Worm (Caenorhabditis elegans) whole organism, L2 larva: Measurements from ENCODE around the gene EEED8.12.

Source experiments
- C34F6.9 ChIP-seq: fragments of 150-350 bp; optimal IDR thresholded peaks from 2 replicates; lab custom pipeline; 2014; ENCODE audit warnings: missing biosample characterization, missing genetic modification characterization
- F13H6.1 ChIP-seq: sonication (generic microtip); optimal IDR thresholded peaks from 2 replicates; lab custom pipeline; 2016; ENCODE audit warnings: missing genetic modification characterization, missing compliant biosample characterization
- alr-1 ChIP-seq: fragments of 150-350 bp; optimal IDR thresholded peaks from 2 replicates; lab custom pipeline; 2014; ENCODE audit warnings: missing biosample characterization, missing genetic modification characterization
- ama-1 ChIP-seq: fragments of 150-350 bp; optimal IDR thresholded peaks from 2 replicates; lab custom pipeline; 2018; ENCODE audit warnings: inconsistent platforms
- blmp-1 ChIP-seq: sonication (generic microtip); optimal IDR thresholded peaks from 2 replicates; lab custom pipeline; 2017; ENCODE audit warnings: missing genetic modification characterization, mild to moderate bottlenecking, missing compliant biosample characterization, antibody characterized with exemption, moderate library complexity; ENCODE audit not compliant: insufficient read depth
- ceh-16 ChIP-seq: fragments of 150-350 bp; optimal IDR thresholded peaks from 2 replicates; lab custom pipeline; 2014; ENCODE audit warnings: missing biosample characterization, missing genetic modification characterization
- ceh-82 ChIP-seq: fragments of 150-350 bp; optimal IDR thresholded peaks from 2 replicates; lab custom pipeline; 2014; ENCODE audit warnings: missing biosample characterization, missing genetic modification characterization
- crh-2 ChIP-seq: sonication (generic microtip); optimal IDR thresholded peaks from 2 replicates; lab custom pipeline; 2017; ENCODE audit warnings: missing biosample characterization, missing genetic modification characterization
- dmd-4 ChIP-seq: sonication (generic microtip); optimal IDR thresholded peaks from 2 replicates; lab custom pipeline; 2017; ENCODE audit warnings: missing biosample characterization, missing genetic modification characterization
- egl-27 ChIP-seq: sonication (generic microtip); optimal IDR thresholded peaks from 3 replicates; lab custom pipeline; 2017; ENCODE audit warnings: missing biosample characterization, missing genetic modification reagents, missing genetic modification characterization
- elt-1 ChIP-seq: fragments of 150-350 bp; optimal IDR thresholded peaks from 2 replicates; lab custom pipeline; 2014; ENCODE audit warnings: missing biosample characterization, missing genetic modification characterization
- fos-1 ChIP-seq: fragments of 150-350 bp; optimal IDR thresholded peaks from 2 replicates; lab custom pipeline; 2014; ENCODE audit warnings: missing biosample characterization, missing genetic modification characterization
- gmeb-1 ChIP-seq: fragments of 150-350 bp; optimal IDR thresholded peaks from 2 replicates; lab custom pipeline; 2014; ENCODE audit warnings: missing biosample characterization, missing genetic modification characterization
- lin-11 ChIP-seq: fragments of 150-350 bp; sonication (generic microtip); optimal IDR thresholded peaks from 2 replicates; lab custom pipeline; 2014; ENCODE audit warnings: missing biosample characterization, missing genetic modification characterization, inconsistent platforms, mixed read lengths
- lin-13 ChIP-seq: fragments of 150-350 bp; optimal IDR thresholded peaks from 2 replicates; lab custom pipeline; 2014; ENCODE audit warnings: missing biosample characterization, missing genetic modification reagents, missing genetic modification characterization
- lin-39 ChIP-seq: fragments of 150-350 bp; optimal IDR thresholded peaks from 2 replicates; lab custom pipeline; 2014; ENCODE audit warnings: missing biosample characterization, missing genetic modification reagents, missing genetic modification characterization
- lsy-2 ChIP-seq, 2 experiments: fragments of 150-350 bp in 1 of 2; sonication (generic microtip) in 1 of 2; optimal IDR thresholded peaks; 2 replicates each; lab custom pipeline; 2014 to 2017; ENCODE audit warnings: missing biosample characterization in 2 of 2, missing genetic modification characterization in 2 of 2
- mab-5 ChIP-seq: fragments of 150-350 bp; optimal IDR thresholded peaks from 2 replicates; lab custom pipeline; 2014; ENCODE audit warnings: missing biosample characterization, missing genetic modification characterization
- nhr-10 ChIP-seq: sonication (generic microtip); optimal IDR thresholded peaks from 2 replicates; lab custom pipeline; 2017; ENCODE audit warnings: missing biosample characterization, missing genetic modification characterization
- nhr-11 ChIP-seq: fragments of 150-350 bp; optimal IDR thresholded peaks from 2 replicates; lab custom pipeline; 2014; ENCODE audit warnings: missing biosample characterization, missing genetic modification characterization
- nhr-12 ChIP-seq: fragments of 150-350 bp; optimal IDR thresholded peaks from 2 replicates; lab custom pipeline; 2014; ENCODE audit warnings: missing biosample characterization, missing genetic modification characterization
- nhr-129 ChIP-seq: fragments of 150-350 bp; optimal IDR thresholded peaks from 2 replicates; lab custom pipeline; 2014; ENCODE audit warnings: missing biosample characterization, missing genetic modification characterization
- nhr-21 ChIP-seq: fragments of 150-350 bp; optimal IDR thresholded peaks from 2 replicates; lab custom pipeline; 2014; ENCODE audit warnings: missing biosample characterization, missing genetic modification characterization
- nhr-23 ChIP-seq: fragments of 150-350 bp; optimal IDR thresholded peaks from 2 replicates; lab custom pipeline; 2014; ENCODE audit warnings: missing biosample characterization, missing genetic modification reagents, missing genetic modification characterization
- nhr-237 ChIP-seq: fragments of 150-350 bp; optimal IDR thresholded peaks from 2 replicates; lab custom pipeline; 2014; ENCODE audit warnings: missing biosample characterization, missing genetic modification characterization
- nhr-25 ChIP-seq: fragments of 150-350 bp; sonication (generic microtip); optimal IDR thresholded peaks from 3 replicates; lab custom pipeline; 2014; ENCODE audit warnings: missing biosample characterization, missing genetic modification characterization
- nhr-6 ChIP-seq: fragments of 150-350 bp; optimal IDR thresholded peaks from 2 replicates; lab custom pipeline; 2014; ENCODE audit warnings: missing biosample characterization, missing genetic modification characterization
- nhr-77 ChIP-seq: fragments of 150-350 bp; optimal IDR thresholded peaks from 2 replicates; lab custom pipeline; 2014; ENCODE audit warnings: missing biosample characterization, missing genetic modification characterization
- sem-4 ChIP-seq: fragments of 150-350 bp; optimal IDR thresholded peaks from 2 replicates; lab custom pipeline; 2014; ENCODE audit warnings: missing biosample characterization, missing genetic modification reagents, missing genetic modification characterization
- skn-1 ChIP-seq: sonication (generic microtip); optimal IDR thresholded peaks from 2 replicates; lab custom pipeline; 2017; ENCODE audit warnings: missing biosample characterization, missing genetic modification characterization
- sma-9 ChIP-seq, 2 experiments: fragments of 150-350 bp in 1 of 2; sonication (generic microtip) in 1 of 2; optimal IDR thresholded peaks; 2 replicates each; lab custom pipeline; 2014 to 2016; ENCODE audit warnings: missing genetic modification characterization in 2 of 2, mild to moderate bottlenecking in 1 of 2, missing biosample characterization in 1 of 2, missing compliant biosample characterization in 1 of 2, missing genetic modification reagents in 1 of 2, moderate library complexity in 1 of 2
- snpc-4 ChIP-seq: fragments of 150-350 bp; optimal IDR thresholded peaks from 2 replicates; lab custom pipeline; 2014; ENCODE audit warnings: missing biosample characterization, missing genetic modification characterization
- unc-39 ChIP-seq: fragments of 150-350 bp; optimal IDR thresholded peaks from 2 replicates; lab custom pipeline; 2014; ENCODE audit warnings: missing biosample characterization, missing genetic modification characterization
- unc-55 ChIP-seq: fragments of 150-350 bp; sonication (generic microtip); optimal IDR thresholded peaks from 3 replicates; lab custom pipeline; 2014; ENCODE audit warnings: missing biosample characterization, missing genetic modification reagents, missing genetic modification characterization
- zag-1 ChIP-seq: fragments of 150-350 bp; optimal IDR thresholded peaks from 2 replicates; lab custom pipeline; 2014; ENCODE audit warnings: missing biosample characterization, missing genetic modification characterization
- ztf-4 ChIP-seq: fragments of 150-350 bp; optimal IDR thresholded peaks from 2 replicates; lab custom pipeline; 2014; ENCODE audit warnings: missing biosample characterization, missing genetic modification characterization

EEED8.12 gene

DNA sequence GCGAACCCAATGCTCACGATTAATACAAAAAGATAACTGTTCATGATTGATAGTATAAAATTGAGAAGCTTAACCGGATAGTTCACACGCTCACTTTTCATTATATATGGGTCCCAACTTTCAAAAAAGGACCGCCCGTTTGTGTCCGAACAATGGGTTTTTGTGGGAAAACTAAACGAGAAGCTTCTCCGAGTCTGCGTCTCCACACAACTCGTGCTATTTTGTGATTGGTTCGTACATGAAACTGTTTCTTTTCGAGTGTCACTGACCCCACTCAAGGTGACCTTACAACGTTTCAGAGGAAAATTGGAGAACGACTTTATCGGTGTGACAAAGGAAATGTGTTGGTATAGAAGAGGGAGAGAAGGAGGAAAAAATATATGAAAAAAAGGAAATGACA is 28.0 kb upstream of the EEED8.12 start, which contains the start of gene dct-5:
Gene dct-5, minus strand, starts transcription at position 101 of the 400 bp plus-strand sequence.
- TF ChIP-seq alr-1, result no peak
- TF ChIP-seq lin-39, result no peak
- no peak for TF ChIP-seq unc-39
- no peak for TF ChIP-seq nhr-77
- TF ChIP-seq crh-2, result no peak
- no peak for TF ChIP-seq nhr-21
- TF ChIP-seq lsy-2 (tag; optimal IDR thresholded peaks at IDR 0.05; lab: Kevin White, UChicago), result no peak
- TF ChIP-seq mab-5, result no peak
- TF ChIP-seq egl-27, result no peak
- TF ChIP-seq ama-1 (lab: Kevin White, UChicago), result no peak
- no peak for TF ChIP-seq nhr-23 (tag; lab: Kevin White, UChicago)

DNA sequence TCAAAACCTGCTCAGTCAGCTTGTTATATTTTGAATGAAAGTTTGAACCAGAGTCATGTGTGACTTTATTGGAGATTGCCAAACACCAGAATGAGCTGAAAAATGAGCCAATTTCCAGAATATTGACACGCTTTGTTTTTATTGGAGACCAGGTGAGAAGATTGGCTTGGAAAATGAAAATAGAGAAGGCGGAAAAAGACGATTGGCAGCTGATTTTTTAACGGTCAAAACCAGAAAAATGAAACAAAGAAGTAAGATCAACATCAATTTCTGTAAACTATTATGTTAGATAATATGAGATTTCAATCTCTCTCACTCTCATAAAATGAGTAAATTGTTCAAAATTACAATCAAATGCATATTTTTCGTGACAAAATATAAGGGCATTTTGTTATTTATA is 24.2 kb upstream of the EEED8.12 start, which contains the start of gene srx-114:
Gene srx-114, minus strand, starts transcription at position 101 of the 400 bp plus-strand sequence.
- no peak for TF ChIP-seq sem-4 (tag; lab: Kevin White, UChicago)
- no peak for TF ChIP-seq ztf-4
- TF ChIP-seq ama-1 (lab: Kevin White, UChicago), result no peak
- no peak for TF ChIP-seq lin-13 (GFP tag; lab: Kevin White, UChicago)
- TF ChIP-seq gmeb-1 (tag; lab: Kevin White, UChicago), result no peak
- no peak for TF ChIP-seq unc-55 (GFP tag; lab: Kevin White, UChicago)
- TF ChIP-seq lin-39, result no peak
- TF ChIP-seq lin-11 (tag; lab: Kevin White, UChicago), result no peak
- no peak for TF ChIP-seq mab-5
- no peak for TF ChIP-seq nhr-11 (tag; lab: Kevin White, UChicago)
- TF ChIP-seq nhr-12 (tag; lab: Kevin White, UChicago), result no peak
- TF ChIP-seq ceh-16 (tag; lab: Kevin White, UChicago), result no peak
- TF ChIP-seq nhr-6 (tag; lab: Kevin White, UChicago), result no peak
- TF ChIP-seq skn-1 (tag; lab: Kevin White, UChicago), result no peak
- no peak for TF ChIP-seq unc-39
- no peak for TF ChIP-seq nhr-25 (tag; lab: Kevin White, UChicago)
- TF ChIP-seq alr-1, result no peak
- TF ChIP-seq snpc-4 (tag; lab: Kevin White, UChicago), result no peak
- TF ChIP-seq egl-27, result no peak

DNA sequence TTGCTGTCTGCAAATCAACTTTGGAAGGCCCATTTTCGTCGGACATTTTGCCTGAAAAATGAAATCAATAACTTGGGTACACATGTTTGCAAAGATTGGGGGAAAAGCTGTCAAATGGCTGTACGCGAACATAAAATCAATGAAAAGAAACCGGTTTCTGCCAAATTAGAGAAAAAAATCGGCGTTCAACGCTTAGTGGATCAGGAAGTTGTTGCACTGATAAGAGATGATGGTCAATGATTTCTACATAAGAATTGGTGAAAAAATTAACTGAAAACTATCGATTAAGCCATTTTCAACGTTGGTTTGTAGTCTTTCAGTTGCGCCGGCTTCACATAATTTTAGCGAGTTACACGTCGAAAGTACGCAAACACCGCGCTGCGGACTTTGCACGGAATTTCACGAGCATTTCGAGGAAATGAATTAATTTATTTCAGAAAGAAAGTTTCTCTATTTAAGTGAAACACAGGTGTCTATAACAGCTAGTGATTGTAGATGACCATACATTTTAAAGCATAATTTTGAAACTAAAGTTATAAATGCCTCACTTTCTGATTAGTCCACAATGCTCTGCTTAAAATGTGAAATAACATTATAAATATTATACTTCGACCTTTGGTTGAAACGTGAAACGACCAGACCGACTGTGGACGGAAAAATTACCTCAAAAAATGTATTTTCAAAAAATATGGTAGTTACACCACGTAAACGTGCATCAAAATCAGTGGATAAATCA is 20.9 kb upstream of the EEED8.12 start, which contains the start of the genes F07F6.4 and F07F6.2:
Gene F07F6.4, minus strand, starts transcription at position 51 of the 736 bp plus-strand sequence.
Gene F07F6.2, plus strand, starts transcription at position 686 of the 736 bp plus-strand sequence.
- TF ChIP-seq blmp-1 (tag; lab: Kevin White, UChicago), result no peak
- no peak for TF ChIP-seq zag-1 (tag; lab: Kevin White, UChicago)
- no peak for TF ChIP-seq snpc-4 (tag; lab: Kevin White, UChicago)
- TF ChIP-seq crh-2, result peak; percentile 88
- TF ChIP-seq lsy-2 (tag; optimal IDR thresholded peaks at IDR 0.05; lab: Kevin White, UChicago), result peak in 1 of 2 experiments; percentile 58
- TF ChIP-seq lin-13 (GFP tag; lab: Kevin White, UChicago), result peak; percentile 5
- TF ChIP-seq lin-11 (tag; lab: Kevin White, UChicago), result no peak
- TF ChIP-seq nhr-11 (tag; lab: Kevin White, UChicago), result no peak
- TF ChIP-seq elt-1 (tag; lab: Kevin White, UChicago), result no peak
- TF ChIP-seq egl-27, result no peak
- TF ChIP-seq dmd-4 (tag; lab: Kevin White, UChicago), result no peak
- TF ChIP-seq C34F6.9 (tag; lab: Kevin White, UChicago), result peak; percentile 59
- TF ChIP-seq nhr-129 (tag; lab: Kevin White, UChicago), result peak; percentile 8
- TF ChIP-seq, all 48 proteins: peak for 5

DNA sequence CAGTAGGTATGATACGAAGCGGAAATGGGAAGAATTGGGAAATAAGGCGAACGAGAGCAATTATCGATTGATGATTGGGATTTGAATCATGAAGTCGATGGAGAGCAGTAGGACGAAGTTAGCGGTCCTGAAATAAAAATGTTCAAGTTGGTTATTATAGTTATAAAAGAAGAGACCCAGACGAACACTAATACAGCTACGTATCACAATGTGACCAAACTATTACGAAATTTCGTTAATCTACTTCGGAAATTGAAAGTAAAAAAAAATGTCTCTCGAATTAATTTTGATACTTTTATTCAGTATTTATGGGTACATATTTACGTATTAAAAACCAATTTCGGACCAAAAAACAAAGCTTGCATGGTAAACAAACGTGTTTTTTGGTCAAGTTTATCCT is 17.6 kb upstream of the EEED8.12 start:
- TF ChIP-seq C34F6.9 (tag; lab: Kevin White, UChicago), result no peak
- TF ChIP-seq nhr-11 (tag; lab: Kevin White, UChicago), result no peak
- no peak for TF ChIP-seq fos-1 (tag; lab: Kevin White, UChicago)
- TF ChIP-seq unc-55 (GFP tag; lab: Kevin White, UChicago), result no peak
- TF ChIP-seq nhr-10 (tag; lab: Kevin White, UChicago), result no peak
- no peak for TF ChIP-seq lin-39
- TF ChIP-seq sem-4 (tag; lab: Kevin White, UChicago), result no peak

DNA sequence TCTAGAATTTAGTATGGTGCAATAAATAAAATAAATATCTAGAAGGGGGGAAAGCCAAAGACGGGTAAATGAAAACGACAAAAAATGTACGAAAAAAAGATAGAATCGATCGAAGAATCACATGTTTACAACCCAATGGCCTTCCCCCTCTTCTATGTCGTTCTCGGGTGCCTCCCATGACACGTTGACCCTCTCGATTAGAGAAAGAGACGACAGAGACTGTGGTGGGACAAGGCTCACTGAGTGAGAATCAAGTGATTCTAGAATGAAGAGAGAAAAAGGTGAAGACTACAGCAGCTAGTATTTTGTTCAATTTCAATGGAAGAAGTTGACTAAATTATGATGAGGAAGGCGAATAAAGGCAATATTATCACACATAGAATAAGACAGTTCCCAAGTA is 17.2 kb upstream of the EEED8.12 start:
- TF ChIP-seq lin-11 (tag; lab: Kevin White, UChicago), result no peak
- TF ChIP-seq lin-39, result no peak
- TF ChIP-seq nhr-12 (tag; lab: Kevin White, UChicago), result no peak
- TF ChIP-seq lsy-2 (tag; optimal IDR thresholded peaks at IDR 0.05; lab: Kevin White, UChicago), result peak in 1 of 2 experiments; percentile 71
- TF ChIP-seq nhr-11 (tag; lab: Kevin White, UChicago), result no peak
- peak; percentile 27 for TF ChIP-seq sma-9 (GFP tag; optimal IDR thresholded peaks at IDR 0.05; lab: Kevin White, UChicago)
- TF ChIP-seq sma-9 (tag; optimal IDR thresholded peaks at IDR 0.05; lab: Kevin White, UChicago), result no peak
- TF ChIP-seq nhr-129 (tag; lab: Kevin White, UChicago), result peak; percentile 92
- peak; percentile 69 for TF ChIP-seq nhr-25 (tag; lab: Kevin White, UChicago)
- TF ChIP-seq nhr-237 (tag; lab: Kevin White, UChicago), result no peak
- TF ChIP-seq crh-2, result peak; percentile 76
- TF ChIP-seq F13H6.1 (tag; lab: Kevin White, UChicago), result peak; percentile 38
- TF ChIP-seq C34F6.9 (tag; lab: Kevin White, UChicago), result peak; percentile 79
- peak; percentile 28 for TF ChIP-seq ama-1 (lab: Kevin White, UChicago)
- no peak for TF ChIP-seq ceh-82 (tag; lab: Kevin White, UChicago)
- peak; percentile 63 for TF ChIP-seq fos-1 (tag; lab: Kevin White, UChicago)
- TF ChIP-seq nhr-10 (tag; lab: Kevin White, UChicago), result no peak
